Worm (Caenorhabditis elegans) whole organism, late embryonic: Measurements from ENCODE around the gene ZC455.1.

ENCODE experiments used
- F13H6.1 ChIP-seq: sonication (generic microtip); optimal IDR thresholded peaks from 2 replicates; lab custom pipeline; 2016; ENCODE audit warnings: missing genetic modification characterization, missing compliant biosample characterization
- Y22D7AL.16 ChIP-seq: sonication (generic microtip); optimal IDR thresholded peaks from 2 replicates; lab custom pipeline; 2016; ENCODE audit warnings: missing genetic modification characterization, missing compliant biosample characterization
- ahr-1 ChIP-seq: sonication (generic microtip); optimal IDR thresholded peaks from 2 replicates; lab custom pipeline; 2016; ENCODE audit warnings: missing genetic modification characterization, missing compliant biosample characterization
- ama-1 ChIP-seq: fragments of 150-350 bp; optimal IDR thresholded peaks from 2 replicates; lab custom pipeline; 2014
- ceh-14 ChIP-seq: sonication (generic microtip); optimal IDR thresholded peaks from 2 replicates; lab custom pipeline; 2016; ENCODE audit warnings: missing genotype, missing genetic modification characterization, missing compliant biosample characterization
- ceh-19 ChIP-seq: fragments of 200-800 bp; sonication (Bioruptor generic); optimal IDR thresholded peaks from 2 replicates; lab custom pipeline; 2018; ENCODE audit warnings: mild to moderate bottlenecking, missing genetic modification characterization, missing compliant biosample characterization
- ceh-2 ChIP-seq: sonication (generic microtip); optimal IDR thresholded peaks from 2 replicates; lab custom pipeline; 2016; ENCODE audit warnings: missing genotype, missing genetic modification characterization, missing compliant biosample characterization
- ceh-31 ChIP-seq: sonication (generic microtip); optimal IDR thresholded peaks from 2 replicates; lab custom pipeline; 2016; ENCODE audit warnings: missing genetic modification characterization, missing compliant biosample characterization
- ceh-45 ChIP-seq: fragments of 200-800 bp; sonication (Bioruptor generic); IDR thresholded peaks from 2 replicates; pipeline ENCODE4 v1.3.6; 2022; ENCODE audit warnings: missing genetic modification reagents, missing genetic modification characterization, missing compliant biosample characterization
- ceh-6 ChIP-seq: fragments of 200-800 bp; sonication (Bioruptor generic); optimal IDR thresholded peaks from 2 replicates; lab custom pipeline; 2018; ENCODE audit warnings: mild to moderate bottlenecking, missing genetic modification characterization, missing compliant biosample characterization
- ceh-9 ChIP-seq: sonication (generic microtip); optimal IDR thresholded peaks from 2 replicates; lab custom pipeline; 2016; ENCODE audit warnings: mild to moderate bottlenecking, missing genetic modification characterization, inconsistent platforms, missing compliant biosample characterization
- che-1 ChIP-seq: sonication (generic microtip); optimal IDR thresholded peaks from 2 replicates; lab custom pipeline; 2016; ENCODE audit warnings: mild to moderate bottlenecking, missing genetic modification characterization, missing compliant biosample characterization
- dmd-4 ChIP-seq: sonication (generic microtip); optimal IDR thresholded peaks from 2 replicates; lab custom pipeline; 2016; ENCODE audit warnings: borderline replicate concordance, missing genetic modification characterization, missing compliant biosample characterization
- dve-1 ChIP-seq: sonication (generic microtip); optimal IDR thresholded peaks from 2 replicates; lab custom pipeline; 2017; ENCODE audit warnings: antibody characterized with exemption, mild to moderate bottlenecking, missing genetic modification characterization, missing compliant biosample characterization
- elt-2 ChIP-seq: sonication (generic microtip); optimal IDR thresholded peaks from 2 replicates; lab custom pipeline; 2016; ENCODE audit warnings: missing genetic modification reagents, missing genetic modification characterization, missing compliant biosample characterization
- fax-1 ChIP-seq: sonication (generic microtip); optimal IDR thresholded peaks from 2 replicates; lab custom pipeline; 2016; ENCODE audit warnings: missing genotype, missing genetic modification characterization, missing compliant biosample characterization
- fkh-6 ChIP-seq: sonication (generic microtip); optimal IDR thresholded peaks from 2 replicates; lab custom pipeline; 2016; ENCODE audit warnings: missing genetic modification characterization, missing compliant biosample characterization
- gmeb-2 ChIP-seq: sonication (generic microtip); optimal IDR thresholded peaks from 2 replicates; lab custom pipeline; 2016; ENCODE audit warnings: missing genetic modification characterization, inconsistent platforms, missing compliant biosample characterization
- hlh-13 ChIP-seq: fragments of 200-800 bp; sonication (Bioruptor generic); optimal IDR thresholded peaks from 2 replicates; lab custom pipeline; 2018; ENCODE audit warnings: mild to moderate bottlenecking, missing genetic modification characterization, missing compliant biosample characterization
- hlh-6 ChIP-seq: sonication (generic microtip); optimal IDR thresholded peaks from 2 replicates; lab custom pipeline; 2016; ENCODE audit warnings: missing genotype, missing genetic modification characterization, missing compliant biosample characterization
- lim-6 ChIP-seq: sonication (generic microtip); optimal IDR thresholded peaks from 2 replicates; lab custom pipeline; 2016; ENCODE audit warnings: missing genetic modification characterization, missing compliant biosample characterization
- madf-2 ChIP-seq: sonication (generic microtip); optimal IDR thresholded peaks from 2 replicates; lab custom pipeline; 2017; ENCODE audit warnings: missing genetic modification characterization, missing compliant biosample characterization
- nfya-1 ChIP-seq: sonication (generic microtip); optimal IDR thresholded peaks from 2 replicates; lab custom pipeline; 2017; ENCODE audit warnings: missing genetic modification characterization, mild to moderate bottlenecking, missing compliant biosample characterization, antibody characterized with exemption, moderate library complexity
- nhr-11 ChIP-seq: fragments of 150-350 bp; optimal IDR thresholded peaks from 2 replicates; lab custom pipeline; 2014; ENCODE audit warnings: missing biosample characterization, missing genetic modification characterization
- nhr-232 ChIP-seq: sonication (generic microtip); optimal IDR thresholded peaks from 2 replicates; lab custom pipeline; 2016; ENCODE audit warnings: missing genetic modification characterization, missing compliant biosample characterization
- npax-4 ChIP-seq: sonication (generic microtip); optimal IDR thresholded peaks from 2 replicates; lab custom pipeline; 2016; ENCODE audit warnings: missing genetic modification characterization, missing compliant biosample characterization
- odd-2 ChIP-seq: sonication (generic microtip); optimal IDR thresholded peaks from 2 replicates; lab custom pipeline; 2017; ENCODE audit warnings: antibody characterized with exemption, mild to moderate bottlenecking, missing genetic modification characterization, missing compliant biosample characterization
- pag-3 ChIP-seq: sonication (generic microtip); optimal IDR thresholded peaks from 2 replicates; lab custom pipeline; 2016; ENCODE audit warnings: missing compliant biosample characterization, missing genetic modification characterization, borderline replicate concordance
- pat-9 ChIP-seq: fragments of 200-800 bp; sonication (Bioruptor generic); optimal IDR thresholded peaks from 2 replicates; lab custom pipeline; 2018; ENCODE audit warnings: mild to moderate bottlenecking, missing genetic modification characterization, moderate library complexity, missing compliant biosample characterization
- ref-2 ChIP-seq: sonication (generic microtip); optimal IDR thresholded peaks from 2 replicates; lab custom pipeline; 2016; ENCODE audit warnings: missing genetic modification characterization, missing compliant biosample characterization
- rnt-1 ChIP-seq: sonication (generic microtip); optimal IDR thresholded peaks from 2 replicates; lab custom pipeline; 2016; ENCODE audit warnings: missing genetic modification characterization, missing compliant biosample characterization
- sox-2 ChIP-seq: fragments of 200-800 bp; sonication (Bioruptor generic); IDR thresholded peaks from 2 replicates; pipeline ENCODE4 v1.3.6; 2022; ENCODE audit warnings: missing genetic modification reagents, missing genetic modification characterization, missing compliant biosample characterization
- sox-4 ChIP-seq: sonication (generic microtip); optimal IDR thresholded peaks from 2 replicates; lab custom pipeline; 2017; ENCODE audit warnings: mild to moderate bottlenecking, missing genetic modification characterization, inconsistent platforms, missing compliant biosample characterization
- syd-9 ChIP-seq: sonication (generic microtip); optimal IDR thresholded peaks from 2 replicates; lab custom pipeline; 2016; ENCODE audit warnings: mild to moderate bottlenecking, missing genetic modification characterization, moderate library complexity, missing compliant biosample characterization
- tbx-7 ChIP-seq: sonication (generic microtip); optimal IDR thresholded peaks from 2 replicates; lab custom pipeline; 2016; ENCODE audit warnings: missing genotype, missing genetic modification characterization, missing compliant biosample characterization
- ttx-3 ChIP-seq: sonication (generic microtip); optimal IDR thresholded peaks from 2 replicates; lab custom pipeline; 2016; ENCODE audit warnings: missing genetic modification reagents, missing genetic modification characterization, missing compliant biosample characterization
- unc-42 ChIP-seq: sonication (generic microtip); optimal IDR thresholded peaks from 2 replicates; lab custom pipeline; 2016; ENCODE audit warnings: missing genotype, missing genetic modification characterization, missing compliant biosample characterization
- unc-86 ChIP-seq: sonication (generic microtip); optimal IDR thresholded peaks from 2 replicates; lab custom pipeline; 2016; ENCODE audit warnings: missing genetic modification characterization, missing compliant biosample characterization
- zip-5 ChIP-seq: sonication (generic microtip); optimal IDR thresholded peaks from 2 replicates; lab custom pipeline; 2016; ENCODE audit warnings: missing genetic modification characterization, missing compliant biosample characterization

The ZC455.1 gene

DNA sequence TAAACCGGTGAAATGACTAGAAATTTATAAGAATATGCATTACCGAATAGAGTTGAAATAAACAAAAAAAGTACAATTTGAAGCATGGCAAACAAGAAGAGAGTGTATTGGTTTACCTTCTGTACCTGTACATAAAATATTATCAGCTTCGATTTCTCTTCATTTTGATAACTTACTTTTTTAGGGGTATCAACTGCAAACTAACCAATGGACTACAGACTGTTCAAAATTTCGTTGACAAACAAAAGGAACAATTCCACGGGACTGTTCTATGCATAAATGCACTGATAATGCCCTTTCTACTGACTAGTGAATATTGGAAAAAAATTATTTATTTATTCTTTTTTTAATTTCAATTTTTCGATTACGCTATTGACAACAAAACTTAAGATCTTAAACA, 24.7 kb downstream of the ZC455.1 start, which contains the start of gene ugt-6:
Gene ugt-6, minus strand, starts transcription at position 233 of the 400 bp plus-strand sequence.
- no peak for TF ChIP-seq ahr-1 (tag; lab: Kevin White, UChicago)

DNA sequence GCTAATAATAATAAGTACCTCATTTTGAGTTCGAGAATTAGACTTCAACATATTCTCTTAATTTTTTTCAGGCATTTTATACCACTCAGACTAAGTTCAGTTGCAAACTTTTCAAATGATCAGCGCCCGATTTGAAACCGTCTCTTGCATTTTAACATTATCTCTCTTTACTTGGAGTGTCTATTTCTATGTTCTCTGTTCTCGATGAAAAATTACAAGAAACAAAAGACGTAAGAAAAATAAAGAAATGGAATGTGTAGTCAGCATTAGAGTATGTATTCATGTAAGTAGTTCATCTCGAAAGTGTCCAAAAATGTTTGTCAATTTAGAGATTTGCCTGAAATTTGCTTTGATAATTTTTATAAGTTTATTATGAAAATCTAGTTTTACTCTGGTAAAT, 26.8 kb downstream of the ZC455.1 start, which contains the start of gene ugt-3:
Gene ugt-3, minus strand, starts transcription at position 101 of the 400 bp plus-strand sequence.
- TF ChIP-seq ceh-31 (tag; lab: Kevin White, UChicago), result no peak
- TF ChIP-seq hlh-6 (tag; lab: Kevin White, UChicago), result no peak
- no peak for TF ChIP-seq sox-4 (tag; lab: Kevin White, UChicago)
- no peak for TF ChIP-seq ref-2
- TF ChIP-seq pat-9 (tag; lab: Kevin White, UChicago), result no peak
- TF ChIP-seq gmeb-2 (tag; lab: Kevin White, UChicago), result no peak
- no peak for TF ChIP-seq hlh-13 (GFP tag; lab: Kevin White, UChicago)
- no peak for TF ChIP-seq unc-42 (tag; lab: Kevin White, UChicago)
- TF ChIP-seq fax-1 (tag; lab: Kevin White, UChicago), result no peak
- TF ChIP-seq ceh-19, result no peak

DNA sequence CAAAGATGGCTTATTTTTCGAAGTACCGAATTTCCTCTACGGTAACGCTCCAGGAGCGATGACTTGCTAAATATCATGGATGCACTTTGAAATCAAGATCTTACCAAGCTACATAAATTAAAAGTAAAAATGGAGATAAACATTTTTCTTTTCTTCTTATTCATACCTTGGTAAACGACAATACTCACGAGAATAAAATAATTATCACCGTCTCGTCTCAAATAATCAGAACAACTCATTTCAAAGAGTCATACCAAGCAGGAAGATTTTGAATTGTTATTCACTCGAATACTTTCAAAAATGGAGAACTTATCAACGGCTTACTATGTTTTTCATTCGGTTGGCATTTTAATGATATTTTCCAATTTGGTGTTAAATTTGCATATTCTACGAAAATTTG, 30.0 kb downstream of the ZC455.1 start, which contains the start of gene srbc-45:
Gene srbc-45, plus strand, starts transcription at position 301 of the 400 bp plus-strand sequence.
- TF ChIP-seq dmd-4 (tag; lab: Kevin White, UChicago) (no peak), ceh-2 (tag; lab: Kevin White, UChicago) (no peak), odd-2 (tag; lab: Kevin White, UChicago) (no peak), tbx-7 (tag; lab: Kevin White, UChicago) (no peak), ref-2 (no peak), Y22D7AL.16 (tag; lab: Kevin White, UChicago) (no peak), ceh-19 (no peak), ama-1 (lab: Kevin White, UChicago) (no peak), che-1 (tag; lab: Kevin White, UChicago) (no peak), unc-86 (tag; lab: Kevin White, UChicago) (no peak), dve-1 (tag; lab: Kevin White, UChicago) (no peak), sox-2 (GFP tag; lab: Robert Waterston, UW) (no peak), F13H6.1 (no peak), zip-5 (tag; lab: Kevin White, UChicago) (no peak), lim-6 (no peak), ceh-6 (GFP tag; lab: Kevin White, UChicago) (no peak)

DNA sequence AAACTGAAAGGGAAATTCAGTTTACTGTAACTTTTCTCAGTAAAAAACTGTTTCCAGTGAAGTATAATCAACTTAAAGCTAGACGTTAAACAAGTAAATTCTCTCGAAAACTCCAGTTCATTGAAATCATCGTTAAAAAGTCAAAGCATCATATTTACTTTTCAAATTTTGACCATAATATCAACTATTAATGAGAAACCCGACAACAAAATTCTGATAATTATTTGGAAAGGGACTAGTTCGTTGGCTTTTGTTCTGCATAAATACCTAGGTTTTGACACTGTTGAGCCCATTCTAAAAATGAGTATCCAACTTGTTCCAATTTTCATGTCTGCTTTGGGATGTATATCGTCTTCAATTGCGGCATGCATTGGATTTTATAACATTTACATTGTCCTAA, 32.9 kb downstream of the ZC455.1 start, which contains the start of gene ZC443.7:
Gene ZC443.7, plus strand, starts transcription at position 301 of the 400 bp plus-strand sequence.
- TF ChIP-seq lim-6 (no peak), ceh-31 (tag; lab: Kevin White, UChicago) (no peak), ama-1 (lab: Kevin White, UChicago) (no peak), hlh-6 (tag; lab: Kevin White, UChicago) (no peak), nhr-232 (tag; lab: Kevin White, UChicago) (no peak), ceh-9 (tag; lab: Kevin White, UChicago) (no peak), elt-2 (tag; lab: Kevin White, UChicago) (no peak), madf-2 (tag; lab: Kevin White, UChicago) (no peak), ceh-45 (GFP tag; lab: Robert Waterston, UW) (no peak), ttx-3 (no peak), nfya-1 (tag; lab: Kevin White, UChicago) (no peak), unc-86 (tag; lab: Kevin White, UChicago) (no peak), rnt-1 (tag; lab: Kevin White, UChicago) (no peak)

DNA sequence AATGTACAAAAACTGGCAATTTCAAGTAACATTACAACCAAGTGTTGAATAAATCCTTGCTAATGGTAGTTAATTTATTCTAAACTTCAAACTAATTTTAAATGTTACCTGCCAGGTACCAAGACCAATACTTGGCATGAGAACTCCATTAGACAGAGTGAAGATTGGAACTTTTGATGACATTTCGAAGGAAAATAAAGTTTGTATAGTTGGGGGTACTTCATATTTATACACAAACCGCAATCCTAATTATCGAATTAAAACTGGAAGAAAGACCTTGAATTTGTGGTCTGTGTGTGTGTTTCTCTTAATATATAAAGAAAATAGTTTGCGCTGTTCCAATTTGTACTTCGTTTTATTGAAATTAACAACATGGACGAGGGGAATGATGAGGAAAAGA, 36.6 kb downstream of the ZC455.1 start, which contains the start of gene ZC443.1:
Gene ZC443.1, minus strand, starts transcription at position 205 of the 400 bp plus-strand sequence.
- TF ChIP-seq nhr-11 (tag; lab: Kevin White, UChicago) (no peak), ceh-19 (no peak), nhr-232 (tag; lab: Kevin White, UChicago) (no peak), ceh-14 (tag; lab: Kevin White, UChicago) (no peak), fkh-6 (tag; lab: Kevin White, UChicago) (no peak), lim-6 (no peak), syd-9 (tag; lab: Kevin White, UChicago) (no peak), npax-4 (tag; lab: Kevin White, UChicago) (no peak), tbx-7 (tag; lab: Kevin White, UChicago) (no peak), che-1 (tag; lab: Kevin White, UChicago) (no peak), unc-86 (tag; lab: Kevin White, UChicago) (no peak), Y22D7AL.16 (tag; lab: Kevin White, UChicago) (no peak), fax-1 (tag; lab: Kevin White, UChicago) (no peak), pag-3 (tag; lab: Kevin White, UChicago) (no peak), zip-5 (tag; lab: Kevin White, UChicago) (no peak)
